Worm (Caenorhabditis elegans): Measurements from ENCODE around the gene fbxa-2.

- TF ChIP-seq atf-7 (tag; optimal IDR thresholded peaks at IDR 0.05): no peak
- no peak for TF ChIP-seq rec-8 (tag; optimal IDR thresholded peaks at IDR 0.05)
- no peak for TF ChIP-seq unc-62 (GFP tag; optimal IDR thresholded peaks at IDR 0.05)
- no peak for TF ChIP-seq dpff-1 (tag; optimal IDR thresholded peaks at IDR 0.05)
- no peak for TF ChIP-seq pha-4 (tag; optimal IDR thresholded peaks at IDR 0.05)
- TF ChIP-seq fkh-3 (tag; optimal IDR thresholded peaks at IDR 0.05): no peak
- no peak for TF ChIP-seq T07F8.4 (tag; optimal IDR thresholded peaks at IDR 0.05)
- no peak for TF ChIP-seq zfh-2 (GFP tag; conservative IDR thresholded peaks at IDR 0.05)
These were observed 11.3 kb downstream of the fbxa-2 start, which contains the start of gene nhr-218 for ce11 chrV:16258142-16258541.
